Fruit fly (Drosophila melanogaster) Kc167 (cell line): ENCODE data around the gene clumsy.

ENCODE experiments used
- Myc ChIP-seq: fragments of >200 bp; optimal IDR thresholded peaks from 2 replicates; lab custom pipeline; 2017; ENCODE audit warnings: missing external identifiers
- Sin3A ChIP-seq: fragments of >200 bp; optimal IDR thresholded peaks from 2 replicates; lab custom pipeline; 2018; ENCODE audit warnings: missing external identifiers
- h ChIP-seq: fragments of >200 bp; optimal IDR thresholded peaks from 3 replicates; lab custom pipeline; 2018; ENCODE audit warnings: missing external identifiers
- insv ChIP-seq: fragments of >200 bp; optimal IDR thresholded peaks from 3 replicates; lab custom pipeline; 2018; ENCODE audit warnings: missing external identifiers
- psq ChIP-seq: fragments of >200 bp; optimal IDR thresholded peaks from 2 replicates; lab custom pipeline; 2017; ENCODE audit warnings: missing external identifiers
- ttk ChIP-seq: sonication (Bioruptor generic); optimal IDR thresholded peaks from 2 replicates; lab custom pipeline; 2017; ENCODE audit warnings: missing external identifiers

Gene clumsy

DNA sequence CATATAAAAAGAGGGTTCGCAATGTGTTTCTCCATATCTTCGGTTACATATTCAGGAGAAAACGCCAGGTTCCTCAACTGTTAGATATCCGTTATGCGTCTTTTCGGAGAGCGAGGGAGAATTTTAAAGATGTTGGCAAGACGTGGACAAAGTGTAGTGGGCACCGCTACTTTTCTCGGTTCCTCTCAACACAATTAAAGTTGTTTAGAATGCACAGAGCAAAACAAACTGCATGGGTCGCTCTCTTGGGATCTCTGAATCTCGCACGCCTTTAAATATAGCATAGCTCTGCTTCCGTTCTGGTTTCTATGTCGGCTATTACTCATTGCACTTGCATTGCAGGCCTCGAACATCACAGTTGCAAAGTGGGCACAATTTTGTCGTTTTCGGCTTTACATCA, at the start of gene clumsy:
TSS of gene clumsy (plus strand) at position 301 of the 400 bp plus-strand sequence.
- TF ChIP-seq ttk (lab: Kevin White, UChicago) (no peak), Sin3A (lab: Kevin White, UChicago) (no peak), h (lab: Kevin White, UChicago) (no peak), psq (lab: Kevin White, UChicago) (no peak), insv (no peak), Myc (lab: Kevin White, UChicago) (no peak)

DNA sequence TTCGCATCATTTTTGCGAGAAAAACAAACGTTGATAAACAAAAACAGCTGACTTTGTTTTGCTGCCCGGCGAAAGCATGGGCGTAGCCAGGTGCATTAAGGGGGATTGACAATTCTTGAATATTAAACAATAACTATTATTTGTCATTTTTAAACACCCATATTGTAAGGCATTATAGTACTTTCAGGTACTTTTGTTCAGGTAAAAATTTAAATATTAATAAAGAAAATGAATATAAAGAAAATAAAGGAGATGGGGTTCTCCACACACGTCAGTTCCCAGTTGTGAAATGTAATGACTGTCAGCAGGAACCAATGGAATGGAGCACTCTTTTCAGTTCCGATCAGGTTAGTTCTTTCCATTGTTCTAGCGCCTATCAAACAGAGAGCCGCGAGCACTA, 47.7 kb upstream of the clumsy start, which contains the start of the genes Coq3 and Pld3:
TSS of gene Coq3 (minus strand) at position 58 of the 400 bp plus-strand sequence.
TSS of gene Pld3 (plus strand) at position 294 of the 400 bp plus-strand sequence.
- TF ChIP-seq Sin3A (lab: Kevin White, UChicago) (no peak), h (lab: Kevin White, UChicago) (no peak), Myc (lab: Kevin White, UChicago) (no peak), ttk (lab: Kevin White, UChicago) (no peak), insv (no peak), psq (lab: Kevin White, UChicago) (no peak)

DNA sequence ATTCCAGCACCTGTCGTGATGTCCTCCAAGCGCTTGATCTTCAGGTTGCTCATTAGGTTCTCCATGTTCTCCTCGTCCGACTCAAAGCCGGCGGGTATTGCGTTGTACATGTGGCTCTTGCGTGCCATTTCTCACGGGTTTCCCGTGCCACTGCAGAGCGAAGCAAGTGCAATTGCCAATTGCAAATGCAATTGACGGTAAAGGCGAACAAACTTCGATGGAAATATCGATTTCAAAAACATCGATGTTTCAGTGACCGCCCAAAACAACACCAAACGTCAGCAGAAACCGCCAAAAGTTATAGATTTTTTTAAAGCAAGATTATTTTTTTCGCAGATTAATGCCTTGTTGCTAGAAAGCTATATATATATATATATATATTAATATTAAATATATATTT, 43.4 kb upstream of the clumsy start, which contains the start of gene Nbr:
TSS of gene Nbr (minus strand) at position 209 of the 400 bp plus-strand sequence.
- no peak for TF ChIP-seq h (lab: Kevin White, UChicago)
- TF ChIP-seq ttk (lab: Kevin White, UChicago) = no peak
- TF ChIP-seq Sin3A (lab: Kevin White, UChicago) = no peak
- no peak for TF ChIP-seq insv
- no peak for TF ChIP-seq psq (lab: Kevin White, UChicago)
- no peak for TF ChIP-seq Myc (lab: Kevin White, UChicago)

DNA sequence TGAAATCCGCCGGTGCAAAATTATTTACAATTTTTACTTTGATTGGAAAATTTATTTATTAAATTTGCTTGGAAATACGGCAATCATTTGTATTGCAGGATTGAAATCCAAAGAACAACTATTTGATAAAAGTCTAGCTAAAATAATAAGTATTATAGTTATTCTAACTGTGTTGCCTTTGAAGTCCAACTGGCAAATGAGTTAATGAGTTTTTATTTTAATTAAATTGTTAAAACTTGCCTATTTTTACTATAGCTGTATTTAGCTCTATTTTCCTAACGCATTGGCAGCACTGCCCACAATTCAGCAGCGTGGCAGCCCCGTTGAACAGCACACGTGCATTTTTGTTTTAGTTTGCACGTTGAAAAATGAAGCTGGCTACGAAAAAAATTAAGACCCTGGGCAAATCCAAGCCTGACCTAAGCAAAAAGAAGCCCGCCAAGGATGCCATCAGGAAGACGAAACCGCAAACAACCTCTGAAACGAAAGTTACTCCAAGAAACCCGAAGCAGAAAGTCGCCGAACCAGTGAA, 42.9 kb upstream of the clumsy start, which contains the start of gene Noc2:
TSS of gene Noc2 (plus strand) at position 331 of the 532 bp plus-strand sequence.
- TF ChIP-seq Myc (lab: Kevin White, UChicago) (no peak), Sin3A (lab: Kevin White, UChicago) (no peak), psq (lab: Kevin White, UChicago) (no peak), insv (no peak), h (lab: Kevin White, UChicago) (no peak), ttk (lab: Kevin White, UChicago) (no peak)

DNA sequence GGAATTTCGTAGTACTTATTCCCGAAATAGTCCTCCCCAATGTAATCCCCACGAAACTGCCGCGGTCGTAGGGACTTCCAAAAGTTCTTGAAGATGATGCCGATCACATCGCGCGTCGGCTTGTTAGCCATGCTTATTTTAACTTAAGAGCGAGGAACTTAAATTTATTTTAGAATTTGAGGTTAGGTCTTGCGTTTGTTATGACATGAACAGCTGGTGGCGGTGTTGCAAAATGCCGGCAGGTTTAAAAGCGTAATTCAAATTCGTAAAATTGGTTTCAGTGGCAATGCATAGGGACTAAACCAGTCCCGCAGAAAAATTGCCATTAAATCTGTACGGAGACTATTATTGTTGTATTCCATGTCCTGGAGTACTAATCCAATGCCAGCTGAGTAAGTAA, 39.9 kb upstream of the clumsy start:
- no peak for TF ChIP-seq insv
- no peak for TF ChIP-seq h (lab: Kevin White, UChicago)
- no peak for TF ChIP-seq Sin3A (lab: Kevin White, UChicago)
- no peak for TF ChIP-seq psq (lab: Kevin White, UChicago)
- no peak for TF ChIP-seq ttk (lab: Kevin White, UChicago)
- no peak for TF ChIP-seq Myc (lab: Kevin White, UChicago)

DNA sequence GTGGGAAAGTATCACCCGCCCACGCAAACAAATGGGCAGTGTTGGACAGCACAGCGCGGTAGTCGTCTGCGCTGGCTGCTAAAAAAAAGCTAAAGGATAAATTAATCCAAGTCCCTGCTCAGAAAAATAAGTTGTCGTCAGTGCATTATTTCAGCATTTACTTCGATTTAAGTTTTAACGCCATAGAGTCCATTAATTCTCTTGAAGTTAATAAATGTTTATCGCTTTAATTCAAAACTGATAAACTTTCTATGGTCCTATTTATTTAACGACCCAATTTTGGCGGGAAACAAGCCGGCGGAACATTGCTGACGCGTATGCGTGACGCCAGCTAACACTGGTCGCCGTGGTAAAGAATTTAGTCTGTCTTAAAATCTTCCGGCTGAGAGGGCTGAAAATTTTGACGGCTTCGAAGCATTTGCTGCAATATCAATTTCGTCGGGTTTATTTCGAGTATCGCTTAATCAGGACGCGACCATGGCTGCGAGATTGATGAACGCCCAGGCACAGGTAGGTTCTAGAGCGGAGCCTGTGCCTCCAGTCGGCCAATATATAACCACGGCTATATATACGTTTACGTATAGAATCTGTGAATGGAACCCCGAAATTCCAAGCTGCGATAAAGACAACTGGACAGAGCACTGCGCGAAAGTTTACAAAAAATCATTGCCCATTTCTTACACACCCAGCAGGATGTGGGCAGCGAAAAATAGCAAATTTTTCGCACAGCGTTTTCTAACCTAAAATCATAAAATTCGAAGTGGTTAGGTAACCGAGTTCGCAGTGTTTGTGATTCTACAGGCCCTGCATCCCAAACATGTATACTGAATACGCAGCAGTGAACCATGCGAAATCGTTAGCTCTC, 37.8 kb upstream of the clumsy start, which contains the start of the genes mAcon1, CG43345 and CG43346:
TSS of gene mAcon1 (plus strand) at position 276 of the 865 bp plus-strand sequence.
TSS of gene CG43345 (minus strand) at position 287 of the 865 bp plus-strand sequence.
TSS of gene CG43346 (minus strand) at position 287 of the 865 bp plus-strand sequence.
- TF ChIP-seq psq (lab: Kevin White, UChicago) (no peak), Sin3A (lab: Kevin White, UChicago) (no peak), insv (no peak), ttk (lab: Kevin White, UChicago) (no peak), h (lab: Kevin White, UChicago) (no peak), Myc (lab: Kevin White, UChicago) (no peak)

DNA sequence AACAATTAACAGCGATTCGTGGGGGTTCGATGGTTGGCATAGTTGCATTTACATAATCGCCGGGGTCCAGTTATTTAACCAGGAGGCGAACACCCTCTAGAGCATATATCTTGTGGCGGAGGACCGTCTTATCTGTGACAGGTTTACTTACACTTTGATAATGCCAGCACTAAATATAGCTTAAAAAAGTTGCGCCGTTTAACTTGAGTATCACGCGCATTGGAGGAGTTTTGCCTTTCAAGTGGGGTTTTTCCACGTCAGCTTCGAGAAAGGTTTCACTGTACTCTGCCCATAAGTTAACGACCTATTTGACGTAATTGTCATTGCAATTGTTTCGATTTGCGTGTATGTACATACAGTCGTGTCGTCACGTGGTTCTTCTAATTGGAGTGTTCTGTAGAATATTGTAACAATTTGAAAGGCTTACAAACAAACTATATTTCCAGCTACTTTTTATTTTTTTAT, 37.1 kb upstream of the clumsy start:
- TF ChIP-seq h (lab: Kevin White, UChicago) (no peak), psq (lab: Kevin White, UChicago) (no peak)

DNA sequence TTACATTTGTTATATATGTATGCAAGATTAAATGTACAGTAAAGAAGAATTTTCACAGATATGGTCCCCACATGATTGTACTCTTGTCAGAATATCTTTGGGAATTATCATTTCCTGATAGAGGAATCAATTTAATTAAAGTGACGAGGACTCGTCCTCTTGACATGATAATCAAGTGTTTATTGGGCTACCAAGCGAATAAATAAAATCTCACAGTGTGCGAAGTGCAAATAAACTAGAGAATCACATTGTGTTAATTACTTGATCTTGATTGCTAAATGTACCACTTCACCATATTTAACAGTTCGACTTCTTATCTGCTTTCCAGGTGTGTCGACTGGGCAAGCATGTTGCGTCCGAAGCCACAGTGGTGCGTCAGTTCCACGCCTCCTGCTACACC, 36.4 kb upstream of the clumsy start:
- TF ChIP-seq psq (lab: Kevin White, UChicago) = no peak
- TF ChIP-seq Sin3A (lab: Kevin White, UChicago) = no peak
- TF ChIP-seq insv = no peak
- TF ChIP-seq Myc (lab: Kevin White, UChicago) = no peak
- no peak for TF ChIP-seq h (lab: Kevin White, UChicago)
- TF ChIP-seq ttk (lab: Kevin White, UChicago) = no peak

DNA sequence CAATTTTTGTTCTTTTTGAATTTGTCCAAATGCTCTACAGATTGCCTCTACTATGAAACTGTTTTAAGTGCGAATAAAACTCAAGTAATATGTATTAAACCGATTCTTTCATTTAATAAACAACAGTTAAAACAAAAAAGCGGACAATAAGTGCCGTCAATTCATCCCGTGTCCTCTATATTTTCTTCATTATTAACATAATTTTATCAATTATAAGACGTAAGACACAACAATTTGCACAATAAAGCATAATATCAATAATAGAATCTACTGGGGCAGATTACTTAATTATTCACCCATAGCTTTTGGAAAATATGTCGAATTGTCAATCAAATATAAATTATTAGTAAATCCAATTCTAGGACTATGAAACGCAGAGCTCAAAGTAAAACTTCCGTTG, 33.4 kb upstream of the clumsy start, which contains the start of gene CG31627:
TSS of gene CG31627 (plus strand) at position 301 of the 400 bp plus-strand sequence.
- no peak for TF ChIP-seq ttk (lab: Kevin White, UChicago)
- TF ChIP-seq Myc (lab: Kevin White, UChicago) = no peak
- no peak for TF ChIP-seq insv
- TF ChIP-seq psq (lab: Kevin White, UChicago) = no peak
- no peak for TF ChIP-seq Sin3A (lab: Kevin White, UChicago)
- no peak for TF ChIP-seq h (lab: Kevin White, UChicago)

DNA sequence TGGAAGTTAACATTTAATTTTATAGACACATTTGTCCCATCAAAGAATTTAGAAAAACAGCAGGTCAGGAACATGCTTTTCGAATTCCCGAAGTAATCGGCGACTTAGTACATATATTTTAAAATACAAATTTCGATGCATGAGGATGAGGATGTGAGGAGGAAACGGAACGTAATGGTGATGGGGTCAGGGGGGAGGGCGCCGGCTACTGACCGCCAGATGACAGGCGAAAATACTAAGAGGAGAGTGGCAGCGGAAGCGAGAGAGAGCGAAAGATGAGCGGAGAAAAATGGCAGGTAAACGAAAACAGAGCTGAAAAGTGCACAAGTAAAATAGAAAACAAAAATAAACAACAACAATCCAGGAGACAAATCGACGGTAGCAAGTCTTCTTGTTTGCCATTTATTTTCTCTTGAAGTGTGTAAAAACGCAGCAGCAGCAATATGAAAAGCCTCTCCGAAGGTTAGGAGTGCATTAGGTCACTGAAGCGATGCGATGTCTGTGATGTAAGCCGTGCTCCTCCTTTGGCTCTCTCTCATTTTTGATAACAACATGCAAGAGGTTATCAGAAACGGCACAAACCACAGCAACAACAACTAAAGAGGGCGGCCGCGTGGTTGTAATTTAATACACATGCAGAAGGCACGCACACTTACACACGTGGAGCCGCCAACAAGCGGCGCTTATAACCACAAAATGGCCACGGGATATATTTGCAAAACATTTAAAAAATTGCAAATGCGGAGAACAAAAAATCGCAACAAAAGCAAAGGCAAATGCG, 27.7 kb upstream of the clumsy start:
- TF ChIP-seq Myc (lab: Kevin White, UChicago) (no peak), ttk (lab: Kevin White, UChicago) (no peak), psq (lab: Kevin White, UChicago) (no peak), insv (no peak), h (lab: Kevin White, UChicago) (no peak), Sin3A (lab: Kevin White, UChicago) (no peak)

DNA sequence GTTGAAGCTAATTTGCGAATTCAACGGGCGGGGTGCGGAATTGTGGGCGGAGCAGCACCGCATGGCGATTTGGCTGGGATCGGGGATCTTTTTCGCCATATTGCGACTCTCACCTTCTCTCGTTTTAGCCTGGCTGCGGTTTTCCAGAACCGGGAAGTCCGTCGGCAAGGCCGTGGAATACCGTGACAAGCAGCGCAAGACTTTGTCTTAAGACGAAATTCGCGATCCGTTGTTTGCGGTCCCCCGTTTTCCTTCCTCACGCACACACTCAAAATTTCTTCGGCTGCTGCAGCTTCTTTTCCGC, 27.1 kb upstream of the clumsy start:
- TF ChIP-seq h (lab: Kevin White, UChicago) (no peak), insv (no peak), Sin3A (lab: Kevin White, UChicago) (no peak), Myc (lab: Kevin White, UChicago) (no peak), ttk (lab: Kevin White, UChicago) (no peak), psq (lab: Kevin White, UChicago) (no peak)
